Worm (Caenorhabditis elegans) whole organism, L4/young adult: ENCODE data around the gene F40G9.7.
"Not testable (repeated sequence)": the region's sequence is repeated elsewhere in the genome, so short reads cannot be mapped to it uniquely, and the experiment has no call there.

Experiments
- W03F9.2 ChIP-seq: fragments of 150-350 bp; optimal IDR thresholded peaks from 2 replicates; lab custom pipeline; 2014; ENCODE audit warnings: missing biosample characterization, missing genetic modification characterization
- dao-5 ChIP-seq: sonication (generic microtip); optimal IDR thresholded peaks from 2 replicates; lab custom pipeline; 2016; ENCODE audit warnings: missing genotype, missing genetic modification characterization, moderate library complexity, missing compliant biosample characterization
- him-1 ChIP-seq: sonication (generic microtip); optimal IDR thresholded peaks from 2 replicates; lab custom pipeline; 2016; ENCODE audit warnings: missing genotype, missing genetic modification reagents, missing genetic modification characterization, missing compliant biosample characterization

F40G9.7 gene

ce11 chrIII:165390-165789, at the start of gene F40G9.7:
Gene F40G9.7 (plus strand): TSS chrIII:165690.
- no peak for TF ChIP-seq dao-5 (tag; lab: Kevin White, UChicago)
- no peak for TF ChIP-seq him-1
- TF ChIP-seq W03F9.2 (tag; lab: Kevin White, UChicago) = no peak

- TF ChIP-seq him-1 (no peak), W03F9.2 (tag; lab: Kevin White, UChicago) (no peak), dao-5 (tag; lab: Kevin White, UChicago) (no peak)
Measured at ce11 chrIII:117210-117609, 48.3 kb upstream of the F40G9.7 start, which contains the start of gene C29F9.5. Gene C29F9.5 (plus strand): TSS chrIII:117510.

ce11 chrIII:117857-118256, 47.6 kb upstream of the F40G9.7 start:
- TF ChIP-seq dao-5 (tag; lab: Kevin White, UChicago) = no peak
- TF ChIP-seq W03F9.2 (tag; lab: Kevin White, UChicago) = no peak
- no peak for TF ChIP-seq him-1

- TF ChIP-seq him-1 = no peak
Measured at ce11 chrIII:120199-120598, 45.3 kb upstream of the F40G9.7 start, which contains the start of gene pals-24. Gene pals-24 (plus strand): TSS chrIII:120435.

- not testable (repeated sequence) for TF ChIP-seq him-1; dao-5 (tag; lab: Kevin White, UChicago); W03F9.2 (tag; lab: Kevin White, UChicago)
Measured at ce11 chrIII:121983-122449, 43.5 kb upstream of the F40G9.7 start, which contains the start of gene C29F9.12. Gene C29F9.12 (minus strand): TSS chrIII:122033.

ce11 chrIII:124478-124877, 41.0 kb upstream of the F40G9.7 start, which contains the start of gene pals-23:
Gene pals-23 (plus strand): TSS chrIII:124778.
- no peak for TF ChIP-seq dao-5 (tag; lab: Kevin White, UChicago)
- no peak for TF ChIP-seq him-1
- no peak for TF ChIP-seq W03F9.2 (tag; lab: Kevin White, UChicago)

ce11 chrIII:130650-131049, 34.8 kb upstream of the F40G9.7 start, which contains the start of the genes nhr-280 and C29F9.2:
Gene nhr-280 (minus strand): TSS chrIII:130750.
Gene C29F9.2 (plus strand): TSS chrIII:130947.
- TF ChIP-seq him-1 (no peak), dao-5 (tag; lab: Kevin White, UChicago) (no peak), W03F9.2 (tag; lab: Kevin White, UChicago) (no peak)

- no peak for TF ChIP-seq W03F9.2 (tag; lab: Kevin White, UChicago)
- no peak for TF ChIP-seq dao-5 (tag; lab: Kevin White, UChicago)
- TF ChIP-seq him-1 = no peak
Measured at ce11 chrIII:131627-132026, 33.9 kb upstream of the F40G9.7 start.

ce11 chrIII:132118-132517, 33.4 kb upstream of the F40G9.7 start, which contains the start of gene pals-22:
Gene pals-22 (plus strand): TSS chrIII:132418.
- no peak for TF ChIP-seq W03F9.2 (tag; lab: Kevin White, UChicago)
- no peak for TF ChIP-seq him-1
- no peak for TF ChIP-seq dao-5 (tag; lab: Kevin White, UChicago)

- no peak for TF ChIP-seq W03F9.2 (tag; lab: Kevin White, UChicago)
- no peak for TF ChIP-seq dao-5 (tag; lab: Kevin White, UChicago)
- TF ChIP-seq him-1 = no peak
Measured at ce11 chrIII:134194-134593, 31.3 kb upstream of the F40G9.7 start, which contains the start of gene pals-25. Gene pals-25 (plus strand): TSS chrIII:134494.

ce11 chrIII:140904-141303, 24.6 kb upstream of the F40G9.7 start, which contains the start of gene fbxb-81:
Gene fbxb-81 (minus strand): TSS chrIII:141217.
- no peak for TF ChIP-seq dao-5 (tag; lab: Kevin White, UChicago)
- TF ChIP-seq W03F9.2 (tag; lab: Kevin White, UChicago) = no peak
- TF ChIP-seq him-1 = no peak

- TF ChIP-seq dao-5 (tag; lab: Kevin White, UChicago) = no peak
- no peak for TF ChIP-seq him-1
- no peak for TF ChIP-seq W03F9.2 (tag; lab: Kevin White, UChicago)
Measured at ce11 chrIII:143121-143520, 22.4 kb upstream of the F40G9.7 start, which contains the start of gene fbxb-82. Gene fbxb-82 (minus strand): TSS chrIII:143221.

ce11 chrIII:145078-145477, 20.4 kb upstream of the F40G9.7 start, which contains the start of the genes T17A3.12 and fbxb-83:
Gene T17A3.12 (minus strand): TSS chrIII:145178.
Gene fbxb-83 (minus strand): TSS chrIII:145211.
- TF ChIP-seq W03F9.2 (tag; lab: Kevin White, UChicago) (no peak), him-1 (no peak), dao-5 (tag; lab: Kevin White, UChicago) (no peak)

- TF ChIP-seq him-1 (no peak), W03F9.2 (tag; lab: Kevin White, UChicago) (no peak), dao-5 (tag; lab: Kevin White, UChicago) (no peak)
Measured at ce11 chrIII:146369-146768, 19.1 kb upstream of the F40G9.7 start, which contains the start of gene fbxb-84. Gene fbxb-84 (minus strand): TSS chrIII:146469.
